Fruit fly (Drosophila melanogaster) whole organism, prepupa: ENCODE measurements around the gene CG15912.

Source experiments
- Blimp-1 ChIP-seq: fragments of 200-800 bp; sonication (Bioruptor generic); optimal IDR thresholded peaks from 3 replicates; lab custom pipeline; 2017; ENCODE audit warnings: missing biosample characterization, missing genetic modification characterization, mild to moderate bottlenecking, moderate library complexity, missing genetic modification reagents
- CG10631 ChIP-seq: fragments of 200-800 bp; sonication (Bioruptor generic); optimal IDR thresholded peaks from 2 replicates; lab custom pipeline; 2016; ENCODE audit warnings: missing biosample characterization, missing genetic modification characterization
- CG10669 ChIP-seq: fragments of 200-800 bp; sonication (Bioruptor generic); optimal IDR thresholded peaks from 3 replicates; lab custom pipeline; 2018; ENCODE audit warnings: missing biosample characterization, mild to moderate bottlenecking, missing genetic modification characterization, moderate library complexity
- CG11294 ChIP-seq: fragments of 200-800 bp; sonication (Bioruptor generic); IDR thresholded peaks from 2 replicates; pipeline ENCODE4 v1.3.6; 2022; ENCODE audit warnings: missing biosample characterization, missing genetic modification characterization
- CG11762 ChIP-seq: fragments of 200-800 bp; sonication (Bioruptor generic); optimal IDR thresholded peaks from 3 replicates; lab custom pipeline; 2016; ENCODE audit warnings: missing biosample characterization, missing genetic modification characterization; ENCODE audit not compliant: insufficient read depth
- CG15336 ChIP-seq: fragments of 200-800 bp; sonication (Bioruptor generic); IDR thresholded peaks from 2 replicates; pipeline ENCODE4 v1.3.6; 2022; ENCODE audit warnings: missing biosample characterization, missing genetic modification characterization
- CG1621 ChIP-seq: fragments of 200-800 bp; sonication (Bioruptor generic); optimal IDR thresholded peaks from 3 replicates; lab custom pipeline; 2018; ENCODE audit warnings: missing biosample characterization, mild to moderate bottlenecking, missing genetic modification characterization
- CG3032 ChIP-seq: fragments of 200-800 bp; optimal IDR thresholded peaks from 2 replicates; lab custom pipeline; 2019; ENCODE audit warnings: missing biosample characterization, mild to moderate bottlenecking, missing genetic modification characterization, moderate library complexity
- CG32006 ChIP-seq: fragments of 200-800 bp; sonication (Bioruptor generic); optimal IDR thresholded peaks from 3 replicates; lab custom pipeline; 2017; ENCODE audit warnings: missing biosample characterization, mild to moderate bottlenecking, missing genetic modification characterization
- CG34406 ChIP-seq: fragments of 200-800 bp; sonication (Bioruptor generic); optimal IDR thresholded peaks from 3 replicates; lab custom pipeline; 2016; ENCODE audit warnings: missing biosample characterization, missing genetic modification characterization
- CG3919 ChIP-seq: fragments of 200-800 bp; sonication (Bioruptor generic); optimal IDR thresholded peaks from 3 replicates; lab custom pipeline; 2016; ENCODE audit warnings: missing biosample characterization, missing genetic modification characterization
- CG6163 ChIP-seq: fragments of 200-800 bp; sonication (Bioruptor generic); IDR thresholded peaks from 3 replicates; pipeline ENCODE4 v1.3.6; 2022; ENCODE audit warnings: missing biosample characterization, missing genetic modification characterization
- CG6276 ChIP-seq: fragments of 200-800 bp; sonication (Bioruptor generic); optimal IDR thresholded peaks from 2 replicates; lab custom pipeline; 2017; ENCODE audit warnings: missing biosample characterization, mild to moderate bottlenecking, missing genetic modification characterization
- CG6792 ChIP-seq: fragments of 200-800 bp; sonication (Bioruptor generic); optimal IDR thresholded peaks from 3 replicates; lab custom pipeline; 2016; ENCODE audit warnings: missing biosample characterization, missing genetic modification characterization
- CG6808 ChIP-seq: fragments of 200-800 bp; sonication (Bioruptor generic); optimal IDR thresholded peaks from 3 replicates; lab custom pipeline; 2017; ENCODE audit warnings: missing biosample characterization, missing genetic modification characterization, mild to moderate bottlenecking, moderate library complexity, missing genetic modification reagents
- CG6854 ChIP-seq: fragments of 200-800 bp; sonication (Bioruptor generic); optimal IDR thresholded peaks from 2 replicates; lab custom pipeline; 2017; ENCODE audit warnings: missing biosample characterization, mild to moderate bottlenecking, missing genetic modification characterization
- CG7368 ChIP-seq: fragments of 200-800 bp; sonication (Bioruptor generic); optimal IDR thresholded peaks from 3 replicates; lab custom pipeline; 2016; ENCODE audit warnings: missing biosample characterization, missing genetic modification characterization
- CG8119 ChIP-seq: fragments of 200-800 bp; sonication (Bioruptor generic); IDR thresholded peaks from 3 replicates; pipeline ENCODE4 v1.3.6; 2022; ENCODE audit warnings: missing biosample characterization, missing genetic modification characterization
- CG8319 ChIP-seq: fragments of 200-800 bp; sonication (Bioruptor generic); optimal IDR thresholded peaks from 3 replicates; lab custom pipeline; 2016; ENCODE audit warnings: missing biosample characterization, missing genetic modification characterization
- Eip78C ChIP-seq: fragments of 200-800 bp; sonication (Bioruptor generic); peaks from one replicate; lab custom pipeline; 2016; ENCODE audit warnings: missing biosample characterization, missing genetic modification characterization
- Ets21C ChIP-seq: fragments of 200-800 bp; sonication (Bioruptor generic); optimal IDR thresholded peaks from 3 replicates; lab custom pipeline; 2016; ENCODE audit warnings: missing biosample characterization, missing genetic modification characterization
- Gug ChIP-seq: fragments of 200-800 bp; sonication (Bioruptor generic); IDR thresholded peaks from 2 replicates; pipeline ENCODE4 v1.3.6; 2022; ENCODE audit warnings: missing biosample characterization, missing genetic modification characterization
- Hr38 ChIP-seq: sonication (Bioruptor generic); optimal IDR thresholded peaks from 2 replicates; lab custom pipeline; 2016; ENCODE audit warnings: missing biosample characterization, missing genetic modification characterization
- Lpt ChIP-seq: fragments of 200-800 bp; sonication (Bioruptor generic); optimal IDR thresholded peaks from 3 replicates; lab custom pipeline; 2016; ENCODE audit warnings: missing biosample characterization, missing genetic modification characterization
- OdsH ChIP-seq: fragments of 200-800 bp; sonication (Bioruptor generic); optimal IDR thresholded peaks from 3 replicates; lab custom pipeline; 2016; ENCODE audit warnings: missing biosample characterization, missing genetic modification characterization
- Smox ChIP-seq: fragments of 200-800 bp; sonication (Bioruptor generic); optimal IDR thresholded peaks from 3 replicates; lab custom pipeline; 2016; ENCODE audit warnings: missing biosample characterization, missing genetic modification characterization
- Sox102F ChIP-seq: fragments of 200-800 bp; sonication (Bioruptor generic); optimal IDR thresholded peaks from 2 replicates; lab custom pipeline; 2016; ENCODE audit warnings: missing biosample characterization, mild to moderate bottlenecking, missing genetic modification characterization
- Sox14 ChIP-seq: fragments of 200-800 bp; sonication (Bioruptor generic); optimal IDR thresholded peaks from 3 replicates; lab custom pipeline; 2016; ENCODE audit warnings: missing biosample characterization, missing genetic modification characterization
- Sox15 ChIP-seq: fragments of 200-800 bp; sonication (Bioruptor generic); optimal IDR thresholded peaks from 3 replicates; lab custom pipeline; 2016; ENCODE audit warnings: missing biosample characterization, missing genetic modification characterization
- achi ChIP-seq: fragments of 200-800 bp; sonication (Bioruptor generic); optimal IDR thresholded peaks from 3 replicates; lab custom pipeline; 2016; ENCODE audit warnings: missing biosample characterization, missing genetic modification characterization
- cyc ChIP-seq: fragments of 200-800 bp; sonication (Bioruptor generic); optimal IDR thresholded peaks from 3 replicates; lab custom pipeline; 2016; ENCODE audit warnings: missing biosample characterization, missing genetic modification characterization
- dsx ChIP-seq: fragments of 200-800 bp; optimal IDR thresholded peaks from 3 replicates; lab custom pipeline; 2019; ENCODE audit warnings: missing biosample characterization, mild to moderate bottlenecking, missing genetic modification characterization, moderate library complexity; ENCODE audit not compliant: poor library complexity, severe bottlenecking
- eg ChIP-seq: fragments of 200-800 bp; sonication (Bioruptor generic); IDR thresholded peaks from 3 replicates; pipeline ENCODE4 v1.3.6; 2022; ENCODE audit warnings: missing biosample characterization, missing genetic modification characterization
- esn ChIP-seq: fragments of 200-800 bp; sonication (Bioruptor generic); optimal IDR thresholded peaks from 2 replicates; lab custom pipeline; 2016; ENCODE audit warnings: missing biosample characterization, mild to moderate bottlenecking, missing genetic modification characterization, moderate library complexity
- fd59A ChIP-seq: fragments of 200-800 bp; sonication (Bioruptor generic); optimal IDR thresholded peaks from 2 replicates; lab custom pipeline; 2017; ENCODE audit warnings: missing biosample characterization, mild to moderate bottlenecking, missing genetic modification characterization, missing genetic modification reagents
- fkh ChIP-seq: fragments of 200-800 bp; sonication (Bioruptor generic); optimal IDR thresholded peaks from 3 replicates; lab custom pipeline; 2017; ENCODE audit warnings: missing biosample characterization, mild to moderate bottlenecking, missing genetic modification characterization, moderate library complexity
- lz ChIP-seq: fragments of 200-800 bp; sonication (Bioruptor generic); optimal IDR thresholded peaks from 3 replicates; lab custom pipeline; 2016; ENCODE audit warnings: missing biosample characterization, missing genetic modification characterization
- net ChIP-seq: fragments of 200-800 bp; sonication (Bioruptor generic); optimal IDR thresholded peaks from 3 replicates; lab custom pipeline; 2016; ENCODE audit warnings: missing biosample characterization, missing genetic modification characterization
- pdm3 ChIP-seq: fragments of 200-800 bp; sonication (Bioruptor generic); optimal IDR thresholded peaks from 3 replicates; lab custom pipeline; 2016; ENCODE audit warnings: missing biosample characterization, missing genetic modification characterization
- ss ChIP-seq, 2 experiments: fragments of 200-800 bp; sonication (Bioruptor generic); optimal IDR thresholded peaks; 2 replicates in 1 of 2; 3 replicates in 1 of 2; lab custom pipeline; 2017 to 2018; ENCODE audit warnings: mild to moderate bottlenecking in 2 of 2, missing biosample characterization in 2 of 2, missing genetic modification characterization in 2 of 2, moderate library complexity in 1 of 2
- vri ChIP-seq: fragments of 200-800 bp; sonication (Bioruptor generic); optimal IDR thresholded peaks from 3 replicates; lab custom pipeline; 2016; ENCODE audit warnings: missing biosample characterization, mild to moderate bottlenecking, missing genetic modification characterization

Gene CG15912

dm6 chrX:4540430-4540932 is 8.4 kb upstream of the CG15912 start, which contains the start of the genes rb and CHOp24 (continued):
- TF ChIP-seq CG3919 (no peak), Hr38 (no peak), eg (no peak), fkh (GFP tag; lab: Kevin White, UChicago) (no peak), Smox (GFP tag; lab: Kevin White, UChicago) (no peak), fd59A (GFP tag; lab: Kevin White, UChicago) (no peak), CG6276 (GFP tag; lab: Kevin White, UChicago) (no peak), CG8319 (GFP tag; lab: Kevin White, UChicago) (no peak), net (GFP tag; lab: Kevin White, UChicago) (no peak), OdsH (GFP tag; lab: Kevin White, UChicago) (no peak), Sox15 (GFP tag; lab: Kevin White, UChicago) (no peak), CG8119 (GFP tag; lab: Robert Waterston, UW) (peak; percentile 57), CG32006 (GFP tag; lab: Kevin White, UChicago) (no peak), CG6792 (GFP tag; lab: Kevin White, UChicago) (peak; percentile 8), pdm3 (no peak), cyc (GFP tag; lab: Kevin White, UChicago) (no peak), CG10631 (GFP tag; lab: Kevin White, UChicago) (peak; percentile 25), CG10669 (GFP tag; lab: Kevin White, UChicago) (no peak), Eip78C (GFP tag; lab: Kevin White, UChicago) (no peak), vri (no peak), Blimp-1 (peak; percentile 7)

- TF ChIP-seq CG8119 (GFP tag; lab: Robert Waterston, UW) (no peak), CG11762 (no peak), CG3032 (tag; lab: Kevin White, UChicago) (no peak), Ets21C (GFP tag; lab: Kevin White, UChicago) (no peak), Hr38 (no peak)
Measured at dm6 chrX:4542353-4542752, 6.5 kb upstream of the CG15912 start, which contains the start of gene CG3568. Gene CG3568, plus strand, starts transcription at chrX:4542630.

dm6 chrX:4551717-4552116 is 2.8 kb downstream of the CG15912 start, which contains the start of the genes CG11436 and CG3527:
Gene CG11436, minus strand, starts transcription at chrX:4551878.
Gene CG3527, plus strand, starts transcription at chrX:4551973.
- TF ChIP-seq CG6808 = no peak
- TF ChIP-seq fkh (GFP tag; lab: Kevin White, UChicago) = peak; percentile 78
- no peak for TF ChIP-seq vri

- TF ChIP-seq CG6854 (GFP tag; lab: Kevin White, UChicago) (no peak), ss (GFP tag; optimal IDR thresholded peaks at IDR 0.05; lab: Kevin White, UChicago) (no peak), Ets21C (GFP tag; lab: Kevin White, UChicago) (no peak), achi (GFP tag; lab: Kevin White, UChicago) (no peak), CG32006 (GFP tag; lab: Kevin White, UChicago) (no peak), fkh (GFP tag; lab: Kevin White, UChicago) (no peak), Sox102F (GFP tag; lab: Kevin White, UChicago) (no peak), Hr38 (no peak), vri (peak; percentile 33), Lpt (GFP tag; lab: Kevin White, UChicago) (no peak), Gug (GFP tag; lab: Robert Waterston, UW) (no peak), Eip78C (GFP tag; lab: Kevin White, UChicago) (peak; percentile 76), cyc (GFP tag; lab: Kevin White, UChicago) (peak; percentile 51), CG34406 (GFP tag; lab: Kevin White, UChicago) (no peak), esn (GFP tag; lab: Kevin White, UChicago) (peak; percentile 39), CG1621 (tag; lab: Kevin White, UChicago) (peak; percentile 30), CG15336 (GFP tag; lab: Robert Waterston, UW) (no peak), CG7368 (no peak), CG11294 (GFP tag; lab: Robert Waterston, UW) (no peak), CG3032 (tag; lab: Kevin White, UChicago) (peak; percentile 21), lz (GFP tag; lab: Kevin White, UChicago) (peak; percentile 36), Sox14 (peak; percentile 49), dsx (GFP tag; lab: Kevin White, UChicago) (no peak), CG6163 (GFP tag; lab: Robert Waterston, UW) (0 out of 3 replicates have a peak, but pooled peaks have one; percentile 7)
Measured at dm6 chrX:4553999-4554398, 5.1 kb downstream of the CG15912 start, which contains the start of gene CG11444. Gene CG11444, minus strand, starts transcription at chrX:4554398.
